Fruit fly (Drosophila melanogaster) whole organism, wandering third instar larva: ENCODE results near the gene CG6951.
A peak's percentile ranks its signal among the peaks of the same experiment; 100 is the strongest.

Experiments used
- Abd-B ChIP-seq: fragments of >200 bp; optimal IDR thresholded peaks from 2 replicates; lab custom pipeline; 2017; ENCODE audit warnings: missing biosample characterization, missing genetic modification characterization
- CG32264 ChIP-seq: fragments of 200-800 bp; sonication (Bioruptor generic); optimal IDR thresholded peaks from 2 replicates; lab custom pipeline; 2016; ENCODE audit warnings: missing biosample characterization, missing genetic modification characterization
- CrebA ChIP-seq: fragments of 200-800 bp; sonication (Bioruptor generic); optimal IDR thresholded peaks from 2 replicates; lab custom pipeline; 2016; ENCODE audit warnings: missing biosample characterization, mild to moderate bottlenecking, missing genetic modification characterization, borderline replicate concordance
- Dif ChIP-seq: fragments of 200-275, 200-300 bp; sonication (Bioruptor generic); optimal IDR thresholded peaks from 2 replicates; lab custom pipeline; 2018; ENCODE audit warnings: missing biosample characterization, missing genetic modification characterization; ENCODE audit not compliant: partially characterized antibody
- GATAd ChIP-seq: sonication (Bioruptor generic); optimal IDR thresholded peaks from 2 replicates; lab custom pipeline; 2016; ENCODE audit warnings: missing biosample characterization, missing genetic modification characterization
- HLH106 ChIP-seq: fragments of 200-800 bp; optimal IDR thresholded peaks from 3 replicates; lab custom pipeline; 2019; ENCODE audit warnings: missing biosample characterization, mild to moderate bottlenecking, missing genetic modification characterization, moderate library complexity
- Hnf4 ChIP-seq: fragments of 200-800 bp; sonication (Bioruptor generic); optimal IDR thresholded peaks from 2 replicates; lab custom pipeline; 2016; ENCODE audit warnings: missing biosample characterization, mild to moderate bottlenecking, missing genetic modification characterization
- Jra ChIP-seq: sonication (Bioruptor generic); optimal IDR thresholded peaks from 2 replicates; lab custom pipeline; 2016; ENCODE audit warnings: missing biosample characterization, missing genetic modification characterization
- Mio ChIP-seq: sonication (Bioruptor generic); optimal IDR thresholded peaks from 2 replicates; lab custom pipeline; 2016; ENCODE audit warnings: missing biosample characterization, missing genetic modification characterization
- Myc ChIP-seq: fragments of >200 bp; optimal IDR thresholded peaks from 2 replicates; lab custom pipeline; 2017
- N ChIP-seq: fragments of >200 bp; optimal IDR thresholded peaks from 2 replicates; lab custom pipeline; 2018; ENCODE audit warnings: missing biosample characterization, missing external identifiers, missing genetic modification characterization
- OdsH ChIP-seq: fragments of 200-800 bp; sonication (Bioruptor generic); optimal IDR thresholded peaks from 2 replicates; lab custom pipeline; 2016; ENCODE audit warnings: missing biosample characterization, mild to moderate bottlenecking, missing genetic modification characterization
- Rel ChIP-seq, 2 experiments: fragments of 200-800 bp; sonication (Bioruptor generic) in 1 of 2; optimal IDR thresholded peaks; 2 replicates in 1 of 2; 3 replicates in 1 of 2; lab custom pipeline; 2016 to 2019; ENCODE audit warnings: mild to moderate bottlenecking in 2 of 2, missing biosample characterization in 2 of 2, missing genetic modification characterization in 2 of 2, moderate library complexity in 1 of 2
- Sp1 ChIP-seq: fragments of 200-800 bp; sonication (Bioruptor generic); optimal IDR thresholded peaks from 3 replicates; lab custom pipeline; 2019; ENCODE audit warnings: missing biosample characterization, mild to moderate bottlenecking, missing genetic modification characterization, moderate library complexity
- Vsx2 ChIP-seq: fragments of 200-300, 225-300 bp; sonication (Bioruptor generic); optimal IDR thresholded peaks from 2 replicates; lab custom pipeline; 2018; ENCODE audit warnings: missing biosample characterization, missing genetic modification characterization; ENCODE audit not compliant: partially characterized antibody
- br ChIP-seq: fragments of 200-800 bp; sonication (Bioruptor generic); optimal IDR thresholded peaks from 2 replicates; lab custom pipeline; 2016; ENCODE audit warnings: missing biosample characterization, missing genetic modification characterization
- brk ChIP-seq: fragments of 200-800 bp; sonication (Bioruptor generic); optimal IDR thresholded peaks from 2 replicates; lab custom pipeline; 2016; ENCODE audit warnings: missing biosample characterization, mild to moderate bottlenecking, missing genetic modification characterization
- dl ChIP-seq, 2 experiments: fragments of 175-275, 200-275 bp in 1 of 2; fragments of 200-275 bp in 1 of 2; sonication (Bioruptor generic); optimal IDR thresholded peaks; lab custom pipeline; 2018; ENCODE audit warnings: mild to moderate bottlenecking in 2 of 2, missing biosample characterization in 2 of 2, missing genetic modification characterization in 2 of 2, moderate library complexity in 2 of 2; ENCODE audit not compliant: partially characterized antibody in 2 of 2, insufficient read depth in 1 of 2
- dmrt93B ChIP-seq: fragments of 200-800 bp; sonication (Bioruptor generic); optimal IDR thresholded peaks from 2 replicates; lab custom pipeline; 2018; ENCODE audit warnings: missing biosample characterization, mild to moderate bottlenecking, missing genetic modification characterization
- ey ChIP-seq: fragments of 200-800 bp; sonication (Bioruptor generic); optimal IDR thresholded peaks from 2 replicates; lab custom pipeline; 2016; ENCODE audit warnings: missing biosample characterization, missing genetic modification characterization
- foxo ChIP-seq, 2 experiments: fragments of 200-800 bp; sonication (Bioruptor generic); optimal IDR thresholded peaks; 2 replicates in 1 of 2; 3 replicates in 1 of 2; lab custom pipeline; 2016 to 2017; ENCODE audit warnings: missing biosample characterization in 2 of 2, missing genetic modification characterization in 2 of 2
- fru ChIP-seq: fragments of 200-800 bp; sonication (Bioruptor generic); optimal IDR thresholded peaks from 3 replicates; lab custom pipeline; 2016; ENCODE audit warnings: missing biosample characterization, mild to moderate bottlenecking, missing genetic modification characterization
- h ChIP-seq: fragments of 200-800 bp; sonication (Bioruptor generic); optimal IDR thresholded peaks from 3 replicates; lab custom pipeline; 2016; ENCODE audit warnings: missing biosample characterization, mild to moderate bottlenecking, missing genetic modification characterization
- jim ChIP-seq: fragments of 175-275, 200-325 bp; sonication (Bioruptor generic); optimal IDR thresholded peaks from 2 replicates; lab custom pipeline; 2016; ENCODE audit warnings: missing biosample characterization, mild to moderate bottlenecking, missing genetic modification characterization
- lola ChIP-seq: fragments of >200 bp; optimal IDR thresholded peaks from 2 replicates; lab custom pipeline; 2017; ENCODE audit warnings: missing biosample characterization, missing genetic modification characterization
- pan ChIP-seq: fragments of >200 bp; optimal IDR thresholded peaks from 2 replicates; lab custom pipeline; 2017
- rgr ChIP-seq: fragments of 200-800 bp; sonication (Bioruptor generic); optimal IDR thresholded peaks from 3 replicates; lab custom pipeline; 2016; ENCODE audit warnings: missing biosample characterization, mild to moderate bottlenecking, missing genetic modification characterization
- sage ChIP-seq: fragments of 200-800 bp; sonication (Bioruptor generic); optimal IDR thresholded peaks from 2 replicates; lab custom pipeline; 2016; ENCODE audit warnings: missing biosample characterization, mild to moderate bottlenecking, missing genetic modification characterization
- sv ChIP-seq: fragments of 200-800 bp; sonication (Bioruptor generic); optimal IDR thresholded peaks from 3 replicates; lab custom pipeline; 2016; ENCODE audit warnings: missing biosample characterization, missing genetic modification characterization
- tai ChIP-seq: sonication (Bioruptor generic); optimal IDR thresholded peaks from 2 replicates; lab custom pipeline; 2016; ENCODE audit warnings: missing biosample characterization, missing genetic modification characterization
- usp ChIP-seq: fragments of >200 bp; optimal IDR thresholded peaks from 2 replicates; lab custom pipeline; 2017; ENCODE audit warnings: missing biosample characterization, missing genetic modification characterization
- woc ChIP-seq: sonication (Bioruptor generic); optimal IDR thresholded peaks from 2 replicates; lab custom pipeline; 2016; ENCODE audit warnings: missing biosample characterization, mild to moderate bottlenecking, missing genetic modification characterization

CG6951 gene

dm6 chr3L:20194731-20195130 lies 46.3 kb upstream of the CG6951 start (continued):
- TF ChIP-seq jim (GFP tag; lab: Kevin White, UChicago) (no peak), dmrt93B (GFP tag; lab: Kevin White, UChicago) (peak; percentile 34), woc (GFP tag; lab: Kevin White, UChicago) (peak; percentile 43), OdsH (peak; percentile 61), lola (GFP tag; lab: Kevin White, UChicago) (no peak)
- TF ChIP-seq, all 38 proteins: peak for 16

- no peak for TF ChIP-seq dmrt93B (GFP tag; lab: Kevin White, UChicago)
- no peak for TF ChIP-seq CG32264 (GFP tag; lab: Kevin White, UChicago)
- peak in 1 of 2 experiments; percentile 38 for TF ChIP-seq foxo (GFP tag; optimal IDR thresholded peaks at IDR 0.05; lab: Kevin White, UChicago)
- TF ChIP-seq jim (GFP tag; lab: Kevin White, UChicago): no peak
- TF ChIP-seq woc (GFP tag; lab: Kevin White, UChicago): peak; percentile 41
- no peak for TF ChIP-seq Mio (GFP tag; lab: Kevin White, UChicago)
- no peak for TF ChIP-seq Hnf4 (GFP tag; lab: Kevin White, UChicago)
- peak; percentile 41 for TF ChIP-seq h
- TF ChIP-seq Rel (GFP tag; optimal IDR thresholded peaks at IDR 0.05; lab: Kevin White, UChicago): no peak
- no peak for TF ChIP-seq Rel (tag; optimal IDR thresholded peaks at IDR 0.05; lab: Kevin White, UChicago)
- peak; percentile 55 for TF ChIP-seq HLH106 (tag; lab: Kevin White, UChicago)
- TF ChIP-seq OdsH: peak; percentile 11
- TF ChIP-seq Abd-B (GFP tag; lab: Kevin White, UChicago): no peak
- peak; percentile 19 for TF ChIP-seq br
- no peak for TF ChIP-seq Dif
- no peak for TF ChIP-seq lola (GFP tag; lab: Kevin White, UChicago)
- no peak for TF ChIP-seq sv
- no peak for TF ChIP-seq brk (GFP tag; lab: Kevin White, UChicago)
- no peak for TF ChIP-seq sage
- TF ChIP-seq dl (GFP tag; optimal IDR thresholded peaks at IDR 0.05; lab: Kevin White, UChicago; ENCODE audit: insufficient read depth in 1 of 2, partially characterized antibody in 2 of 2): no peak
- TF ChIP-seq rgr (GFP tag; lab: Kevin White, UChicago): peak; percentile 34
- no peak for TF ChIP-seq Jra (GFP tag; lab: Kevin White, UChicago)
- peak; percentile 53 for TF ChIP-seq ey (GFP tag; lab: Kevin White, UChicago)
- no peak for TF ChIP-seq GATAd
- TF ChIP-seq fru: peak; percentile 59
- no peak for TF ChIP-seq N
- TF ChIP-seq, all 38 proteins: peak for 9
Observed at dm6 chr3L:20195875-20196274, 45.2 kb upstream of the CG6951 start.

dm6 chr3L:20196321-20196720 lies 44.7 kb upstream of the CG6951 start:
- no peak for TF ChIP-seq usp (GFP tag; lab: Kevin White, UChicago)
- no peak for TF ChIP-seq Hnf4 (GFP tag; lab: Kevin White, UChicago)

- TF ChIP-seq pan (lab: Kevin White, UChicago) (no peak), foxo (GFP tag; optimal IDR thresholded peaks at IDR 0.05; lab: Kevin White, UChicago) (no peak), Hnf4 (GFP tag; lab: Kevin White, UChicago) (no peak)
Observed at dm6 chr3L:20197213-20197612, 43.9 kb upstream of the CG6951 start.

dm6 chr3L:20197698-20198097 lies 43.4 kb upstream of the CG6951 start:
- peak; percentile 13 for TF ChIP-seq sage
- no peak for TF ChIP-seq Hnf4 (GFP tag; lab: Kevin White, UChicago)

- no peak for TF ChIP-seq dmrt93B (GFP tag; lab: Kevin White, UChicago)
- TF ChIP-seq brk (GFP tag; lab: Kevin White, UChicago): no peak
- no peak for TF ChIP-seq Rel (GFP tag; optimal IDR thresholded peaks at IDR 0.05; lab: Kevin White, UChicago)
- TF ChIP-seq Rel (tag; optimal IDR thresholded peaks at IDR 0.05; lab: Kevin White, UChicago): peak; percentile 5
- no peak for TF ChIP-seq sv
- TF ChIP-seq tai (GFP tag; lab: Kevin White, UChicago): no peak
- TF ChIP-seq Myc (lab: Kevin White, UChicago): no peak
- no peak for TF ChIP-seq jim (GFP tag; lab: Kevin White, UChicago)
- peak; percentile 11 for TF ChIP-seq br
- TF ChIP-seq h: peak; percentile 58
- TF ChIP-seq CrebA: no peak
- no peak for TF ChIP-seq CG32264 (GFP tag; lab: Kevin White, UChicago)
- TF ChIP-seq usp (GFP tag; lab: Kevin White, UChicago): no peak
- TF ChIP-seq Vsx2 (GFP tag; lab: Kevin White, UChicago): peak; percentile 6
- no peak for TF ChIP-seq Hnf4 (GFP tag; lab: Kevin White, UChicago)
- no peak for TF ChIP-seq N
- TF ChIP-seq rgr (GFP tag; lab: Kevin White, UChicago): no peak
- TF ChIP-seq foxo (GFP tag; optimal IDR thresholded peaks at IDR 0.05; lab: Kevin White, UChicago): no peak
- no peak for TF ChIP-seq woc (GFP tag; lab: Kevin White, UChicago)
- peak; percentile 72 for TF ChIP-seq Dif
- TF ChIP-seq dl (GFP tag; optimal IDR thresholded peaks at IDR 0.05; lab: Kevin White, UChicago; ENCODE audit: insufficient read depth in 1 of 2, partially characterized antibody in 2 of 2): peak in 1 of 2 experiments; percentile 15
- no peak for TF ChIP-seq OdsH
- TF ChIP-seq Sp1 (GFP tag; lab: Kevin White, UChicago): peak; percentile 24
- no peak for TF ChIP-seq sage
- TF ChIP-seq fru: peak; percentile 18
Observed at dm6 chr3L:20198138-20198559, 42.9 kb upstream of the CG6951 start, which contains the start of gene CG42674. CG42674 (minus strand) TSS chr3L:20198317.
